Worm (Caenorhabditis elegans) whole organism, L3 larva: ENCODE measurements around the gene ZK112.4.

Experiments
- ZK546.5 ChIP-seq: sonication (generic microtip); optimal IDR thresholded peaks from 2 replicates; lab custom pipeline; 2017; ENCODE audit warnings: missing biosample characterization, missing genetic modification characterization
- aly-2 ChIP-seq: fragments of 150-350 bp; optimal IDR thresholded peaks from 2 replicates; lab custom pipeline; 2014; ENCODE audit warnings: missing biosample characterization, missing genetic modification characterization
- ceh-9 ChIP-seq: sonication (generic microtip); optimal IDR thresholded peaks from 2 replicates; lab custom pipeline; 2018; ENCODE audit warnings: missing biosample characterization, missing genetic modification characterization
- egl-27 ChIP-seq: sonication (generic microtip); optimal IDR thresholded peaks from 4 replicates; lab custom pipeline; 2017; ENCODE audit warnings: missing biosample characterization, missing genetic modification reagents, missing genetic modification characterization
- egl-5 ChIP-seq: fragments of 150-350 bp; optimal IDR thresholded peaks from 2 replicates; lab custom pipeline; 2017; ENCODE audit warnings: missing biosample characterization, missing genetic modification reagents, missing genetic modification characterization, inconsistent platforms
- elt-2 ChIP-seq: sonication (generic microtip); optimal IDR thresholded peaks from 2 replicates; lab custom pipeline; 2016; ENCODE audit warnings: missing genetic modification reagents, mild to moderate bottlenecking, missing genetic modification characterization, missing compliant biosample characterization
- fkh-10 ChIP-seq: sonication (generic microtip); optimal IDR thresholded peaks from 2 replicates; lab custom pipeline; 2017; ENCODE audit warnings: missing biosample characterization, missing genetic modification reagents, missing genetic modification characterization
- fos-1 ChIP-seq: fragments of 150-350 bp; optimal IDR thresholded peaks from 2 replicates; lab custom pipeline; 2014; ENCODE audit warnings: missing biosample characterization, missing genetic modification characterization
- lin-15B ChIP-seq: fragments of 150-350 bp; optimal IDR thresholded peaks from 2 replicates; lab custom pipeline; 2014; ENCODE audit warnings: missing biosample characterization, missing genetic modification characterization
- lsy-12 ChIP-seq: sonication (generic microtip); optimal IDR thresholded peaks from 2 replicates; lab custom pipeline; 2016; ENCODE audit warnings: mild to moderate bottlenecking, missing genetic modification characterization, missing compliant biosample characterization
- mml-1 ChIP-seq: fragments of 150-350 bp; sonication (generic microtip); optimal IDR thresholded peaks from 3 replicates; lab custom pipeline; 2014; ENCODE audit warnings: missing biosample characterization, missing genetic modification characterization
- nfya-1 ChIP-seq: sonication (generic microtip); optimal IDR thresholded peaks from 2 replicates; lab custom pipeline; 2017; ENCODE audit warnings: missing genetic modification characterization, mild to moderate bottlenecking, missing compliant biosample characterization, antibody characterized with exemption, moderate library complexity; ENCODE audit not compliant: insufficient read depth
- nhr-23 ChIP-seq: fragments of 150-350 bp; optimal IDR thresholded peaks from 2 replicates; lab custom pipeline; 2014; ENCODE audit warnings: missing biosample characterization, missing genetic modification reagents, missing genetic modification characterization
- nhr-237 ChIP-seq: fragments of 150-350 bp; optimal IDR thresholded peaks from 2 replicates; lab custom pipeline; 2014; ENCODE audit warnings: missing biosample characterization, missing genetic modification characterization
- nhr-25 ChIP-seq: sonication (generic microtip); optimal IDR thresholded peaks from 2 replicates; lab custom pipeline; 2017; ENCODE audit warnings: missing biosample characterization, missing genetic modification characterization
- pqm-1 ChIP-seq: fragments of 150-350 bp; optimal IDR thresholded peaks from 2 replicates; lab custom pipeline; 2017; ENCODE audit warnings: missing biosample characterization, missing genetic modification characterization, inconsistent platforms
- sea-2 ChIP-seq: fragments of 150-350 bp; sonication (generic microtip); optimal IDR thresholded peaks from 4 replicates; lab custom pipeline; 2014; ENCODE audit warnings: missing biosample characterization, missing genetic modification reagents, missing genetic modification characterization
- skn-1 ChIP-seq: fragments of 150-350 bp; optimal IDR thresholded peaks from 2 replicates; lab custom pipeline; 2014; ENCODE audit warnings: missing biosample characterization, missing genetic modification characterization
- snpc-4 ChIP-seq: fragments of 150-350 bp; optimal IDR thresholded peaks from 2 replicates; lab custom pipeline; 2014; ENCODE audit warnings: missing biosample characterization, missing genetic modification characterization
- unc-39 ChIP-seq: sonication (generic microtip); optimal IDR thresholded peaks from 4 replicates; lab custom pipeline; 2017; ENCODE audit warnings: missing biosample characterization, missing genetic modification characterization

Gene ZK112.4

DNA sequence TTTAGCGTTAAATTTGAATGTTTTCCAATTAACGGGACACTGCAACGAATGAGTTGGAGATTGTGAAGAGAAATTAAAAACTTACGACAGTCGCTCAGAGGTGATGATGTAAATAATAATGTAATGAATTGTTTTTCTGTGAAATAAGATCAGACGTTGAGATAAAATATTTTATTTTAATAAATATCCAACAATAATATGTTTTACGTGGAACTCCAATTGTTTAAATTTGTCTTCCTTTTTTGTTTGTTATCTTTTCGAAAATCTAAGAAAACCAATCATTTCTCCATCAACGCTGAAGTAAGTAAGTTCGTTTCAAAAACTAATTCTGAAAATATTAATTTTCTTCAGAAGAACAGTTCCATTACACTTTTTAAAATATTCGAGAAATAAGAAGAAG is 35.5 kb downstream of the ZK112.4 start, which contains the start of gene C18H2.5:
C18H2.5 (minus strand) TSS at position 101 of the 400 bp plus-strand sequence.
- TF ChIP-seq elt-2 (tag; lab: Kevin White, UChicago) (no peak), lsy-12 (no peak), unc-39 (no peak), lin-15B (tag; lab: Kevin White, UChicago) (no peak), pqm-1 (tag; lab: Kevin White, UChicago) (no peak), nhr-237 (tag; lab: Kevin White, UChicago) (no peak), fkh-10 (GFP tag; lab: Kevin White, UChicago) (no peak)

DNA sequence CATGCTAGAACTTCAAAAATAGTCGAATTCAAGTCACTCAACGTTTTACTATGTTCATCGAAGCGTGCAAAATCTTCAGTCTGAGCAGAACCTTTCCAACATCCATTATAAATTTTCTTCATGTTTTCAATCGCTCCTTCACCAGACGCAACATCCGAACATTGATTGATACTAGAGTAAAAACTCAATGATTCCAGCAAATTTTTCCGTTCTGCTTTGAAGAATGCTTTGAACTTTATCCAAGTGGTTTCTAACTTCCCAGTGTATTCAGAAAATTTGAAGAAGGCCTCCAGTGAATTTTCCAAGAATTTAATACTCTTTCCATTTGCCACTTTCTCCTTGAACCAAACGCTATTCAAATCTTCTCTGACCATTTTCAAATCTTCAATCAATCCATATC is 37.5 kb downstream of the ZK112.4 start:
- no peak for TF ChIP-seq ZK546.5
- TF ChIP-seq nhr-23 (tag; lab: Kevin White, UChicago) = no peak
- no peak for TF ChIP-seq ceh-9
- no peak for TF ChIP-seq fkh-10 (GFP tag; lab: Kevin White, UChicago)
- TF ChIP-seq egl-27 (tag; lab: Kevin White, UChicago) = no peak
- no peak for TF ChIP-seq nhr-25
- no peak for TF ChIP-seq pqm-1 (tag; lab: Kevin White, UChicago)
- no peak for TF ChIP-seq snpc-4 (tag; lab: Kevin White, UChicago)
- TF ChIP-seq egl-5 (tag; lab: Kevin White, UChicago) = no peak
- no peak for TF ChIP-seq aly-2 (tag; lab: Kevin White, UChicago)
- no peak for TF ChIP-seq fos-1
- TF ChIP-seq nfya-1 (tag; lab: Kevin White, UChicago) = no peak
- TF ChIP-seq sea-2 (GFP tag; lab: Kevin White, UChicago) = no peak
- no peak for TF ChIP-seq skn-1 (tag; lab: Kevin White, UChicago)
- TF ChIP-seq mml-1 (tag; lab: Kevin White, UChicago) = no peak
- TF ChIP-seq, all 47 proteins: peak for 0
